Worm (Caenorhabditis elegans): ENCODE measurements around the gene npr-15.
A peak's percentile ranks its signal among the peaks of the same experiment; 100 is the strongest.

ce11 chrIII:3704967-3705366 is 10.5 kb upstream of the npr-15 start, which contains the start of gene wdr-5.1:
- TF ChIP-seq blmp-1 (tag; optimal IDR thresholded peaks at IDR 0.05) (no peak), ztf-11 (tag; optimal IDR thresholded peaks at IDR 0.05) (no peak), jun-1 (tag; optimal IDR thresholded peaks at IDR 0.05) (no peak), efl-3 (GFP tag; optimal IDR thresholded peaks at IDR 0.05) (no peak), egl-27 (tag; optimal IDR thresholded peaks at IDR 0.05) (no peak), pqm-1 (tag; optimal IDR thresholded peaks at IDR 0.05) (no peak), lsy-2 (tag; optimal IDR thresholded peaks at IDR 0.05) (peak; percentile 31 to 62)

Measured in whole organism, L1 larva.